Worm (Caenorhabditis elegans) whole organism, mixed stage, embryonic: ENCODE results near the gene sri-10.

Experiments
- M03D4.4 ChIP-seq: sonication (generic microtip); optimal IDR thresholded peaks from 2 replicates; lab custom pipeline; 2017; ENCODE audit warnings: mild to moderate bottlenecking, missing genetic modification characterization, missing compliant biosample characterization
- bed-3 ChIP-seq: fragments of 200-800 bp; sonication (Bioruptor generic); optimal IDR thresholded peaks from 3 replicates; lab custom pipeline; 2018; ENCODE audit warnings: mild to moderate bottlenecking, missing genetic modification characterization, moderate library complexity, missing compliant biosample characterization
- blmp-1 ChIP-seq: fragments of 150-350 bp; optimal IDR thresholded peaks from 2 replicates; lab custom pipeline; 2014; ENCODE audit warnings: missing biosample characterization, missing genetic modification characterization
- ceh-39 ChIP-seq: fragments of 150-350 bp; optimal IDR thresholded peaks from 2 replicates; lab custom pipeline; 2014; ENCODE audit warnings: missing biosample characterization, missing genetic modification characterization
- ceh-43 ChIP-seq: fragments of 200-800 bp; sonication (Bioruptor generic); optimal IDR thresholded peaks from 2 replicates; lab custom pipeline; 2018; ENCODE audit warnings: mild to moderate bottlenecking, missing genetic modification characterization, moderate library complexity, missing compliant biosample characterization
- ces-1 ChIP-seq: fragments of 150-350 bp; optimal IDR thresholded peaks from 2 replicates; lab custom pipeline; 2014; ENCODE audit warnings: missing biosample characterization, missing genetic modification reagents, missing genetic modification characterization
- cnd-1 ChIP-seq: fragments of 200-800 bp; sonication (Bioruptor generic); optimal IDR thresholded peaks from 2 replicates; lab custom pipeline; 2018; ENCODE audit warnings: mild to moderate bottlenecking, missing genetic modification characterization, missing compliant biosample characterization
- drap-1 ChIP-seq: fragments of 200-800 bp; sonication (Bioruptor generic); optimal IDR thresholded peaks from 3 replicates; lab custom pipeline; 2018; ENCODE audit warnings: mild to moderate bottlenecking, missing genetic modification characterization, missing compliant biosample characterization
- elt-1 ChIP-seq: sonication (generic microtip); optimal IDR thresholded peaks from 2 replicates; lab custom pipeline; 2017; ENCODE audit warnings: missing genetic modification characterization, mild to moderate bottlenecking, missing compliant biosample characterization, antibody characterized with exemption, moderate library complexity, borderline replicate concordance; ENCODE audit not compliant: insufficient read depth
- flh-1 ChIP-seq: fragments of 200-800 bp; sonication (Bioruptor generic); optimal IDR thresholded peaks from 2 replicates; lab custom pipeline; 2018; ENCODE audit warnings: mild to moderate bottlenecking, missing genetic modification characterization, moderate library complexity, missing compliant biosample characterization
- ham-2 ChIP-seq: fragments of 200-800 bp; sonication (Bioruptor generic); optimal IDR thresholded peaks from 2 replicates; lab custom pipeline; 2018; ENCODE audit warnings: mild to moderate bottlenecking, missing genetic modification characterization, missing compliant biosample characterization
- hlh-1 ChIP-seq: fragments of 150-350 bp; optimal IDR thresholded peaks from 2 replicates; lab custom pipeline; 2014; ENCODE audit warnings: missing biosample characterization, missing genetic modification reagents, missing genetic modification characterization
- lin-13 ChIP-seq: fragments of 150-350 bp; optimal IDR thresholded peaks from 2 replicates; lab custom pipeline; 2014; ENCODE audit warnings: missing biosample characterization, missing genetic modification characterization
- lin-32 ChIP-seq: fragments of 200-800 bp; sonication (Bioruptor generic); optimal IDR thresholded peaks from 2 replicates; lab custom pipeline; 2018; ENCODE audit warnings: mild to moderate bottlenecking, missing genetic modification characterization, missing compliant biosample characterization
- lsy-2 ChIP-seq: fragments of 150-350 bp; optimal IDR thresholded peaks from 2 replicates; lab custom pipeline; 2014; ENCODE audit warnings: missing biosample characterization, missing genetic modification characterization
- mep-1 ChIP-seq: fragments of 150-350 bp; optimal IDR thresholded peaks from 2 replicates; lab custom pipeline; 2017; ENCODE audit warnings: missing biosample characterization, missing genetic modification reagents, missing genetic modification characterization, inconsistent platforms
- mls-2 ChIP-seq: sonication (generic microtip); optimal IDR thresholded peaks from 2 replicates; lab custom pipeline; 2016; ENCODE audit warnings: mild to moderate bottlenecking, missing genetic modification characterization, moderate library complexity, missing compliant biosample characterization
- nhr-2 ChIP-seq: fragments of 150-350 bp; optimal IDR thresholded peaks from 2 replicates; lab custom pipeline; 2014; ENCODE audit warnings: missing biosample characterization, missing genetic modification characterization
- nhr-237 ChIP-seq: fragments of 150-350 bp; optimal IDR thresholded peaks from 2 replicates; lab custom pipeline; 2014; ENCODE audit warnings: missing biosample characterization, missing genetic modification characterization
- nhr-76 ChIP-seq: sonication (generic microtip); optimal IDR thresholded peaks from 2 replicates; lab custom pipeline; 2017; ENCODE audit warnings: missing biosample characterization, missing genetic modification characterization
- sem-2 ChIP-seq: fragments of 200-800 bp; sonication (Bioruptor generic); optimal IDR thresholded peaks from 2 replicates; lab custom pipeline; 2018; ENCODE audit warnings: mild to moderate bottlenecking, missing genetic modification characterization, missing compliant biosample characterization
- snpc-4 ChIP-seq: fragments of 150-350 bp; optimal IDR thresholded peaks from 2 replicates; lab custom pipeline; 2014; ENCODE audit warnings: missing biosample characterization, missing genetic modification characterization
- tbx-8 ChIP-seq: fragments of 200-800 bp; sonication (Bioruptor generic); optimal IDR thresholded peaks from 2 replicates; lab custom pipeline; 2018; ENCODE audit warnings: mild to moderate bottlenecking, missing genetic modification characterization, moderate library complexity, missing compliant biosample characterization
- unc-120 ChIP-seq: sonication (generic microtip); optimal IDR thresholded peaks from 2 replicates; lab custom pipeline; 2017; ENCODE audit warnings: missing genetic modification characterization, missing compliant biosample characterization; ENCODE audit not compliant: poor library complexity, severe bottlenecking
- unc-62 ChIP-seq: fragments of 150-350 bp; optimal IDR thresholded peaks from 2 replicates; lab custom pipeline; 2014; ENCODE audit warnings: missing biosample characterization, missing genetic modification reagents, missing genetic modification characterization
- zip-8 ChIP-seq: fragments of 150-350 bp; optimal IDR thresholded peaks from 2 replicates; lab custom pipeline; 2014; ENCODE audit warnings: missing biosample characterization, missing genetic modification characterization
- ztf-11 ChIP-seq: fragments of 150-350 bp; optimal IDR thresholded peaks from 2 replicates; lab custom pipeline; 2014; ENCODE audit warnings: missing biosample characterization, missing genetic modification characterization

The sri-10 gene

ce11 chrV:18838799-18839354 is 32.6 kb upstream of the sri-10 start, which contains the start of gene nhr-65:
Gene nhr-65, plus strand, starts transcription at chrV:18839304.
- TF ChIP-seq zip-8 (tag; lab: Kevin White, UChicago) (no peak), sem-2 (GFP tag; lab: Kevin White, UChicago) (no peak), nhr-2 (tag; lab: Kevin White, UChicago) (no peak), lin-13 (tag; lab: Kevin White, UChicago) (no peak), mls-2 (tag; lab: Kevin White, UChicago) (no peak), nhr-237 (tag; lab: Kevin White, UChicago) (no peak), flh-1 (no peak), hlh-1 (tag; lab: Kevin White, UChicago) (no peak), drap-1 (GFP tag; lab: Kevin White, UChicago) (no peak), unc-62 (GFP tag; lab: Kevin White, UChicago) (no peak)

- no peak for TF ChIP-seq unc-120 (tag; lab: Kevin White, UChicago)
- no peak for TF ChIP-seq lin-13 (tag; lab: Kevin White, UChicago)
- no peak for TF ChIP-seq snpc-4 (tag; lab: Kevin White, UChicago)
- TF ChIP-seq ham-2 (GFP tag; lab: Kevin White, UChicago), result no peak
- no peak for TF ChIP-seq sem-2 (GFP tag; lab: Kevin White, UChicago)
- no peak for TF ChIP-seq zip-8 (tag; lab: Kevin White, UChicago)
- no peak for TF ChIP-seq cnd-1
- TF ChIP-seq unc-62 (GFP tag; lab: Kevin White, UChicago), result no peak
- no peak for TF ChIP-seq tbx-8 (GFP tag; lab: Kevin White, UChicago)
- TF ChIP-seq nhr-237 (tag; lab: Kevin White, UChicago), result no peak
Measured at ce11 chrV:18837125-18837524, 30.8 kb upstream of the sri-10 start, which contains the start of gene cyp-33D3. Gene cyp-33D3, minus strand, starts transcription at chrV:18837225.

DNA sequence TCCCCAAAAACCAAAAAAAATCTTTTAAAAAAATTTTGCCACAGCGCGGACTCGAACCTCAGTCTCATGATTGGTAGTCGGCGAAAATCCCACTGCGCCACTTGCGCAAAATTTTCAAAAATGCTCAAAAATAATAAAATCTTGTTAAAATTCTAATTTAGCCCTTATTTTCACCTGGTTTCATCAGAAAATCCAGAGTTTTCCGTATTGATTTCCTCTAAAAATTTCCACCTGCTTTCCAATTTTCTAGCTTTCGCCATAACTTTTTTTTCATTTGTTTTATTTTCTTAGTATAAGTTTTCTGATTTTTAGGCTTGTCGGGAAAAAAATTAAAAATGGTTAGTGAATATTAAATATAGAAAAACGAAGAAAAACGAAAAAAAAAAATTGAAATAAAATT is 21.1 kb upstream of the sri-10 start:
- TF ChIP-seq unc-62 (GFP tag; lab: Kevin White, UChicago) (no peak), elt-1 (tag; lab: Kevin White, UChicago) (no peak), cnd-1 (no peak), zip-8 (tag; lab: Kevin White, UChicago) (no peak), ham-2 (GFP tag; lab: Kevin White, UChicago) (no peak), bed-3 (GFP tag; lab: Kevin White, UChicago) (no peak), hlh-1 (tag; lab: Kevin White, UChicago) (no peak)
- TF ChIP-seq, all 35 proteins: peak for 0

- TF ChIP-seq nhr-76 (tag; lab: Kevin White, UChicago) (no peak), zip-8 (tag; lab: Kevin White, UChicago) (no peak), flh-1 (no peak), ham-2 (GFP tag; lab: Kevin White, UChicago) (no peak), hlh-1 (tag; lab: Kevin White, UChicago) (no peak), lin-13 (tag; lab: Kevin White, UChicago) (no peak), mls-2 (tag; lab: Kevin White, UChicago) (no peak), unc-62 (GFP tag; lab: Kevin White, UChicago) (no peak), tbx-8 (GFP tag; lab: Kevin White, UChicago) (no peak), lsy-2 (no peak), lin-32 (no peak), nhr-237 (tag; lab: Kevin White, UChicago) (no peak), ceh-39 (tag; lab: Kevin White, UChicago) (no peak)
Measured at ce11 chrV:18826445-18826844, 20.1 kb upstream of the sri-10 start.

DNA sequence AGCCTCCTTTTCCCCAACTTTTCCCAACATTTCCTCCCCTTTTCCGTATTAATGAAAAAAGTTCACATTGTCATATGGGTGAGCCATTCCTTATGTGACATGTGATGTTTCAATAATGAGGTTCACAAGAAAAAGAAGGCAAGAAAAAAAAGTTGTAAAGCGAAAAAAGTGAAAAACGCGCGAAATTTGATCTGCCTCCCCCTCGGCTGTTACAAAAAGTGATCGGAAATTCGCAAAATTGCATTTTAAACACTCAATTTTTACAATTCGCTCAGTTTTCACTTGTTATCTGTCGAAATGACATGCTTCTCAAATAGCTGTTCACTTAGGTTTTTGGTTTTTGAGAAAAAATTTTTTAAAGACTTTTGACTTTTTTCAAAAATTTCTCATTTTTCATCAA is 15.3 kb upstream of the sri-10 start:
- no peak for TF ChIP-seq nhr-237 (tag; lab: Kevin White, UChicago)
- no peak for TF ChIP-seq snpc-4 (tag; lab: Kevin White, UChicago)
- no peak for TF ChIP-seq lin-13 (tag; lab: Kevin White, UChicago)
- no peak for TF ChIP-seq M03D4.4 (tag; lab: Kevin White, UChicago)
- no peak for TF ChIP-seq blmp-1 (tag; lab: Kevin White, UChicago)
- TF ChIP-seq nhr-2 (tag; lab: Kevin White, UChicago), result no peak
- no peak for TF ChIP-seq tbx-8 (GFP tag; lab: Kevin White, UChicago)
- TF ChIP-seq mls-2 (tag; lab: Kevin White, UChicago), result no peak
- TF ChIP-seq ceh-39 (tag; lab: Kevin White, UChicago), result no peak
- no peak for TF ChIP-seq drap-1 (GFP tag; lab: Kevin White, UChicago)
- TF ChIP-seq lsy-2, result no peak
- TF ChIP-seq ceh-43, result no peak
- TF ChIP-seq, all 35 proteins: peak for 0

ce11 chrV:18819643-18820042 is 13.3 kb upstream of the sri-10 start, which contains the start of gene ncs-5:
Gene ncs-5, plus strand, starts transcription at chrV:18819766.
- TF ChIP-seq bed-3 (GFP tag; lab: Kevin White, UChicago) (no peak), unc-120 (tag; lab: Kevin White, UChicago) (no peak), nhr-237 (tag; lab: Kevin White, UChicago) (no peak), mep-1 (tag; lab: Kevin White, UChicago) (no peak), ces-1 (GFP tag; lab: Kevin White, UChicago) (no peak), lin-32 (no peak), flh-1 (no peak), ztf-11 (no peak), lsy-2 (no peak)
